Fruit fly (Drosophila melanogaster) whole organism, embryonic: ENCODE results near the gene CG31807.

Experiments
- Asciz ChIP-seq: fragments of 200-800 bp; sonication (Bioruptor generic); optimal IDR thresholded peaks from 2 replicates; lab custom pipeline; 2017; ENCODE audit warnings: missing biosample characterization, mild to moderate bottlenecking, missing genetic modification characterization, missing genetic modification reagents
- BtbVII ChIP-seq: fragments of 200-800 bp; sonication (Bioruptor generic); optimal IDR thresholded peaks from 3 replicates; lab custom pipeline; 2017; ENCODE audit warnings: missing biosample characterization, mild to moderate bottlenecking, missing genetic modification characterization
- CG10147 ChIP-seq: fragments of 200-800 bp; sonication (Bioruptor generic); optimal IDR thresholded peaks from 2 replicates; lab custom pipeline; 2019; ENCODE audit warnings: missing biosample characterization, mild to moderate bottlenecking, missing genetic modification characterization, moderate library complexity
- CG10209 ChIP-seq: fragments of 200-800 bp; sonication (Bioruptor generic); optimal IDR thresholded peaks from 3 replicates; lab custom pipeline; 2017; ENCODE audit warnings: missing biosample characterization, mild to moderate bottlenecking, missing genetic modification characterization, missing genetic modification reagents
- CG11456 ChIP-seq: fragments of 200-800 bp; sonication (Bioruptor generic); IDR thresholded peaks from 3 replicates; pipeline ENCODE4 v1.3.6; 2022; ENCODE audit warnings: missing biosample characterization, missing genetic modification characterization
- CG11695 ChIP-seq: fragments of 200-800 bp; sonication (Bioruptor generic); IDR thresholded peaks from 3 replicates; pipeline ENCODE4 v1.3.6; 2022; ENCODE audit warnings: missing biosample characterization, missing genetic modification characterization
- CG12942 ChIP-seq: fragments of 200-800 bp; sonication (Bioruptor generic); optimal IDR thresholded peaks from 3 replicates; lab custom pipeline; 2016; ENCODE audit warnings: missing biosample characterization, missing genetic modification characterization
- CG13624 ChIP-seq: fragments of 200-800 bp; sonication (Bioruptor generic); optimal IDR thresholded peaks from 2 replicates; lab custom pipeline; 2016; ENCODE audit warnings: missing biosample characterization, missing genetic modification characterization
- CG14667 ChIP-seq: fragments of 200-800 bp; sonication (Bioruptor generic); IDR thresholded peaks from 2 replicates; pipeline ENCODE4 v1.3.6; 2022; ENCODE audit warnings: missing biosample characterization, missing genetic modification characterization
- CG15011 ChIP-seq: fragments of 200-800 bp; sonication (Bioruptor generic); optimal IDR thresholded peaks from 3 replicates; lab custom pipeline; 2018; ENCODE audit warnings: missing biosample characterization, mild to moderate bottlenecking, missing genetic modification characterization
- CG16813 ChIP-seq: fragments of 200-800 bp; sonication (Bioruptor generic); IDR thresholded peaks from 3 replicates; pipeline ENCODE4 v1.3.6; 2022; ENCODE audit warnings: missing biosample characterization, missing genetic modification characterization; ENCODE audit not compliant: partially characterized antibody
- CG17359 ChIP-seq: fragments of 200-800 bp; sonication (Bioruptor generic); optimal IDR thresholded peaks from 3 replicates; lab custom pipeline; 2018; ENCODE audit warnings: missing biosample characterization, mild to moderate bottlenecking, missing genetic modification characterization, moderate library complexity
- CG2116 ChIP-seq: fragments of 200-800 bp; sonication (Bioruptor generic); optimal IDR thresholded peaks from 3 replicates; lab custom pipeline; 2018; ENCODE audit warnings: missing biosample characterization, mild to moderate bottlenecking, missing genetic modification characterization
- CG32532 ChIP-seq: fragments of 200-800 bp; sonication (Bioruptor generic); IDR thresholded peaks from 2 replicates; pipeline ENCODE4 v1.3.6; 2022; ENCODE audit warnings: missing biosample characterization, missing genetic modification characterization
- CG34422 ChIP-seq: fragments of 200-800 bp; sonication (Bioruptor generic); IDR thresholded peaks from 3 replicates; pipeline ENCODE4 v1.3.6; 2022; ENCODE audit warnings: missing biosample characterization, missing genetic modification characterization
- CG3726 ChIP-seq: fragments of 200-800 bp; sonication (Bioruptor generic); IDR thresholded peaks from 3 replicates; pipeline ENCODE4, ENCODE4 v1.3.6; 2022; ENCODE audit warnings: missing biosample characterization, missing genetic modification characterization
- CG5953 ChIP-seq: fragments of 200-800 bp; sonication (Bioruptor generic); IDR thresholded peaks from 2 replicates; pipeline ENCODE4 v1.3.6; 2022; ENCODE audit warnings: missing biosample characterization, missing genetic modification characterization
- CG6654 ChIP-seq: fragments of 200-800 bp; sonication (Bioruptor generic); optimal IDR thresholded peaks from 2 replicates; lab custom pipeline; 2017; ENCODE audit warnings: missing biosample characterization, mild to moderate bottlenecking, missing genetic modification characterization
- Fer2 ChIP-seq: fragments of 200-800 bp; sonication (Bioruptor generic); optimal IDR thresholded peaks from 2 replicates; lab custom pipeline; 2018; ENCODE audit warnings: missing biosample characterization, mild to moderate bottlenecking, missing genetic modification characterization, moderate library complexity
- Fer3 ChIP-seq: fragments of 200-800 bp; sonication (Bioruptor generic); optimal IDR thresholded peaks from 2 replicates; lab custom pipeline; 2018; ENCODE audit warnings: missing biosample characterization, mild to moderate bottlenecking, missing genetic modification characterization, moderate library complexity
- HLHmδ ChIP-seq: fragments of 200-800 bp; sonication (Bioruptor generic); optimal IDR thresholded peaks from 2 replicates; lab custom pipeline; 2018; ENCODE audit warnings: missing biosample characterization, mild to moderate bottlenecking, missing genetic modification characterization, moderate library complexity
- Mad ChIP-seq: fragments of 200-800 bp; sonication (Bioruptor generic); optimal IDR thresholded peaks from 2 replicates; lab custom pipeline; 2016; ENCODE audit warnings: missing biosample characterization, missing genetic modification characterization
- Med ChIP-seq: fragments of 200-800 bp; sonication (Bioruptor generic); peaks from one replicate; lab custom pipeline; 2016; ENCODE audit warnings: missing biosample characterization, missing genetic modification characterization, mild to moderate bottlenecking, inconsistent platforms, moderate library complexity
- Neu2 ChIP-seq: fragments of 200-800 bp; sonication (Bioruptor generic); optimal IDR thresholded peaks from 3 replicates; lab custom pipeline; 2016; ENCODE audit warnings: missing biosample characterization, missing genetic modification characterization, borderline replicate concordance
- Ptx1 ChIP-seq: fragments of 200-800 bp; sonication (Bioruptor generic); IDR thresholded peaks from 2 replicates; pipeline ENCODE4 v1.3.6; 2022; ENCODE audit warnings: missing biosample characterization, missing genetic modification characterization
- Rx ChIP-seq: fragments of 200-800 bp; sonication (Bioruptor generic); IDR thresholded peaks from 2 replicates; pipeline ENCODE4 v1.3.6; 2022; ENCODE audit warnings: missing biosample characterization, missing genetic modification characterization
- Scr ChIP-seq: fragments of 200-800 bp; sonication (Bioruptor generic); IDR thresholded peaks from 2 replicates; pipeline ENCODE4 v1.3.6; 2022; ENCODE audit warnings: missing biosample characterization, missing genetic modification characterization; ENCODE audit not compliant: partially characterized antibody
- Sox102F ChIP-seq: fragments of 200-800 bp; sonication (Bioruptor generic); optimal IDR thresholded peaks from 2 replicates; lab custom pipeline; 2018; ENCODE audit warnings: missing biosample characterization, mild to moderate bottlenecking, missing genetic modification characterization, moderate library complexity
- ap ChIP-seq: fragments of 200-800 bp; sonication (Bioruptor generic); IDR thresholded peaks from 2 replicates; pipeline ENCODE4 v1.3.6; 2022; ENCODE audit warnings: missing biosample characterization, missing genetic modification characterization
- bowl ChIP-seq: fragments of 200-800 bp; sonication (Bioruptor generic); IDR thresholded peaks from 2 replicates; pipeline ENCODE4 v1.3.6; 2022; ENCODE audit warnings: missing biosample characterization, missing genetic modification characterization
- cas ChIP-seq: fragments of 200-800 bp; sonication (Bioruptor generic); IDR thresholded peaks from 2 replicates; pipeline ENCODE4 v1.3.6; 2022; ENCODE audit warnings: missing biosample characterization, missing genetic modification characterization
- chif ChIP-seq, 2 experiments: fragments of 200-800 bp; sonication (Bioruptor generic); optimal IDR thresholded peaks; 3 replicates each; lab custom pipeline; 2016; ENCODE audit warnings: missing biosample characterization in 2 of 2, missing genetic modification characterization in 2 of 2
- chn ChIP-seq: fragments of 200-800 bp; sonication (Bioruptor generic); optimal IDR thresholded peaks from 2 replicates; lab custom pipeline; 2016; ENCODE audit warnings: missing biosample characterization, missing genetic modification characterization
- ems ChIP-seq: fragments of 200-800 bp; sonication (Bioruptor generic); optimal IDR thresholded peaks from 3 replicates; lab custom pipeline; 2016; ENCODE audit warnings: missing biosample characterization, missing genetic modification characterization
- fd3F ChIP-seq: fragments of 200-800 bp; sonication (Bioruptor generic); optimal IDR thresholded peaks from 2 replicates; lab custom pipeline; 2018; ENCODE audit warnings: missing biosample characterization, mild to moderate bottlenecking, missing genetic modification characterization, moderate library complexity
- gsb ChIP-seq: fragments of 200-800 bp; sonication (Bioruptor generic); IDR thresholded peaks from 2 replicates; pipeline ENCODE4 v1.3.6; 2022; ENCODE audit warnings: missing biosample characterization, missing genetic modification characterization
- hb ChIP-seq: fragments of 200-800 bp; sonication (Bioruptor generic); IDR thresholded peaks from 3 replicates; pipeline ENCODE4 v1.3.6; 2022; ENCODE audit warnings: missing biosample characterization, missing genetic modification characterization; ENCODE audit not compliant: partially characterized antibody
- hth ChIP-seq: fragments of >200 bp; optimal IDR thresholded peaks from 2 replicates; lab custom pipeline; 2017; ENCODE audit warnings: inconsistent platforms
- maf-S ChIP-seq: fragments of 200-800 bp; sonication (Bioruptor generic); optimal IDR thresholded peaks from 2 replicates; lab custom pipeline; 2016; ENCODE audit warnings: missing biosample characterization, missing genetic modification characterization
- nau ChIP-seq: fragments of 200-800 bp; sonication (Bioruptor generic); optimal IDR thresholded peaks from 3 replicates; lab custom pipeline; 2017; ENCODE audit warnings: missing biosample characterization, mild to moderate bottlenecking, missing genetic modification characterization, missing genetic modification reagents
- org-1 ChIP-seq: fragments of 200-800 bp; sonication (Bioruptor generic); optimal IDR thresholded peaks from 2 replicates; lab custom pipeline; 2017; ENCODE audit warnings: missing biosample characterization, missing genetic modification characterization
- pan ChIP-seq, 4 experiments: fragments of >200 bp in 3 of 4; fragments of 200-800 bp in 1 of 4; sonication (Bioruptor generic) in 1 of 4; optimal IDR thresholded peaks in 3 of 4; IDR thresholded peaks in 1 of 4; 2 replicates each; pipeline versions ENCODE4 v1.3.6 to Lab custom; 2017 to 2022; ENCODE audit warnings: missing biosample characterization in 2 of 4, missing genetic modification characterization in 2 of 4, mixed read lengths in 1 of 4
- pzg ChIP-seq: fragments of 200-800 bp; sonication (Bioruptor generic); optimal IDR thresholded peaks from 3 replicates; lab custom pipeline; 2018; ENCODE audit warnings: missing biosample characterization, mild to moderate bottlenecking, missing genetic modification characterization, moderate library complexity
- seq ChIP-seq: fragments of 200-800 bp; sonication (Bioruptor generic); IDR thresholded peaks from 2 replicates; pipeline ENCODE4 v1.3.6; 2022; ENCODE audit warnings: missing biosample characterization, missing genetic modification characterization
- sima ChIP-seq: fragments of 200-800 bp; sonication (Bioruptor generic); optimal IDR thresholded peaks from 2 replicates; lab custom pipeline; 2016; ENCODE audit warnings: missing biosample characterization, missing genetic modification characterization
- sqz ChIP-seq: fragments of 200-800 bp; sonication (Bioruptor generic); optimal IDR thresholded peaks from 3 replicates; lab custom pipeline; 2018; ENCODE audit warnings: missing biosample characterization, mild to moderate bottlenecking, missing genetic modification characterization
- unpg ChIP-seq: fragments of 200-800 bp; sonication (Bioruptor generic); optimal IDR thresholded peaks from 3 replicates; lab custom pipeline; 2018; ENCODE audit warnings: missing biosample characterization, mild to moderate bottlenecking, missing genetic modification characterization, moderate library complexity
- usp ChIP-seq: fragments of >200 bp; optimal IDR thresholded peaks from 2 replicates; lab custom pipeline; 2017; ENCODE audit warnings: missing biosample characterization, missing genetic modification characterization

CG31807 gene

dm6 chr2L:16720707-16721700 is 37.2 kb upstream of the CG31807 start (continued):
- TF ChIP-seq CG34422 (peak; percentile 97), Fer3 (tag; lab: Kevin White, UChicago) (peak; percentile 94), HLHmδ (GFP tag; lab: Kevin White, UChicago) (no peak), org-1 (peak; percentile 59), cas (GFP tag; lab: Robert Waterston, UW) (peak; percentile 73), CG10147 (GFP tag; lab: Kevin White, UChicago) (peak; percentile 86), bowl (GFP tag; lab: Robert Waterston, UW) (peak; percentile 91), CG2116 (GFP tag; lab: Kevin White, UChicago) (peak; percentile 64), CG11695 (GFP tag; lab: Robert Waterston, UW) (peak; percentile 94), CG11456 (GFP tag; lab: Robert Waterston, UW) (peak; percentile 95), hb (GFP tag; lab: Robert Waterston, UW) (no peak), fd3F (peak; percentile 88), CG10209 (GFP tag; lab: Kevin White, UChicago) (peak; percentile 84), CG16813 (GFP tag; lab: Robert Waterston, UW) (no peak), gsb (peak; percentile 86), Neu2 (GFP tag; lab: Kevin White, UChicago) (no peak), Ptx1 (GFP tag; lab: Robert Waterston, UW) (peak; percentile 97), CG15011 (GFP tag; lab: Kevin White, UChicago) (peak; percentile 91), CG14667 (peak; percentile 93), BtbVII (GFP tag; lab: Kevin White, UChicago) (peak; percentile 69), chn (GFP tag; lab: Kevin White, UChicago) (peak; percentile 82), Asciz (GFP tag; lab: Kevin White, UChicago) (peak; percentile 95), Rx (peak; percentile 91), Med (GFP tag; lab: Kevin White, UChicago) (peak; percentile 95), CG12942 (peak; percentile 81), CG32532 (GFP tag; lab: Robert Waterston, UW) (peak; percentile 95), ems (GFP tag; lab: Kevin White, UChicago) (peak; percentile 78), nau (GFP tag; lab: Kevin White, UChicago) (peak; percentile 88), Sox102F (GFP tag; lab: Kevin White, UChicago) (peak; percentile 96), CG13624 (GFP tag; lab: Kevin White, UChicago) (peak; percentile 70), Mad (GFP tag; lab: Kevin White, UChicago) (peak; percentile 77), pzg (peak; percentile 3), usp (GFP tag; lab: Kevin White, UChicago) (no peak), sqz (GFP tag; lab: Kevin White, UChicago) (peak; percentile 68), CG5953 (GFP tag; lab: Robert Waterston, UW) (peak; percentile 96), chif (GFP tag; optimal IDR thresholded peaks at IDR 0.05; lab: Kevin White, UChicago) (peak; percentile 59 to 87), CG6654 (GFP tag; lab: Kevin White, UChicago) (peak; percentile 76), CG3726 (peak; percentile 94), CG17359 (tag; lab: Kevin White, UChicago) (peak; percentile 98), Fer2 (tag; lab: Kevin White, UChicago) (peak; percentile 78), pan (optimal IDR thresholded peaks at IDR 0.05; lab: Kevin White, UChicago) (no peak), pan (GFP tag; optimal IDR thresholded peaks at IDR 0.05 in 1 of 2, IDR thresholded peaks at IDR 0.05 in 1 of 2) (peak in 1 of 2 experiments; percentile 98), Scr (GFP tag; lab: Robert Waterston, UW) (no peak), sima (GFP tag; lab: Kevin White, UChicago) (peak; percentile 42), seq (GFP tag; lab: Robert Waterston, UW) (peak; percentile 92), hth (lab: Kevin White, UChicago) (no peak), ap (GFP tag; lab: Robert Waterston, UW) (peak; percentile 93), unpg (peak; percentile 88), maf-S (peak; percentile 66)
